Worm (Caenorhabditis elegans) whole organism, mixed stage, embryonic: ENCODE measurements around the gene Y81B9A.4.

Experiments used
- M03D4.4 ChIP-seq: sonication (generic microtip); optimal IDR thresholded peaks from 2 replicates; lab custom pipeline; 2017; ENCODE audit warnings: mild to moderate bottlenecking, missing genetic modification characterization, missing compliant biosample characterization
- bed-3 ChIP-seq: fragments of 200-800 bp; sonication (Bioruptor generic); optimal IDR thresholded peaks from 3 replicates; lab custom pipeline; 2018; ENCODE audit warnings: mild to moderate bottlenecking, missing genetic modification characterization, moderate library complexity, missing compliant biosample characterization
- blmp-1 ChIP-seq: fragments of 150-350 bp; optimal IDR thresholded peaks from 2 replicates; lab custom pipeline; 2014; ENCODE audit warnings: missing biosample characterization, missing genetic modification characterization
- ceh-39 ChIP-seq: fragments of 150-350 bp; optimal IDR thresholded peaks from 2 replicates; lab custom pipeline; 2014; ENCODE audit warnings: missing biosample characterization, missing genetic modification characterization
- ceh-83 ChIP-seq: fragments of 200-800 bp; sonication (Bioruptor generic); optimal IDR thresholded peaks from 2 replicates; lab custom pipeline; 2018; ENCODE audit warnings: mild to moderate bottlenecking, missing genetic modification characterization, missing compliant biosample characterization
- ces-1 ChIP-seq: fragments of 150-350 bp; optimal IDR thresholded peaks from 2 replicates; lab custom pipeline; 2014; ENCODE audit warnings: missing biosample characterization, missing genetic modification reagents, missing genetic modification characterization
- cnd-1 ChIP-seq: fragments of 200-800 bp; sonication (Bioruptor generic); optimal IDR thresholded peaks from 2 replicates; lab custom pipeline; 2018; ENCODE audit warnings: mild to moderate bottlenecking, missing genetic modification characterization, missing compliant biosample characterization
- drap-1 ChIP-seq: fragments of 200-800 bp; sonication (Bioruptor generic); optimal IDR thresholded peaks from 3 replicates; lab custom pipeline; 2018; ENCODE audit warnings: mild to moderate bottlenecking, missing genetic modification characterization, missing compliant biosample characterization
- elt-1 ChIP-seq: sonication (generic microtip); optimal IDR thresholded peaks from 2 replicates; lab custom pipeline; 2017; ENCODE audit warnings: missing genetic modification characterization, mild to moderate bottlenecking, missing compliant biosample characterization, antibody characterized with exemption, moderate library complexity, borderline replicate concordance; ENCODE audit not compliant: insufficient read depth
- elt-3 ChIP-seq: fragments of 150-350 bp; optimal IDR thresholded peaks from 2 replicates; lab custom pipeline; 2014; ENCODE audit warnings: missing biosample characterization, missing genetic modification characterization
- flh-1 ChIP-seq: fragments of 200-800 bp; sonication (Bioruptor generic); optimal IDR thresholded peaks from 2 replicates; lab custom pipeline; 2018; ENCODE audit warnings: mild to moderate bottlenecking, missing genetic modification characterization, moderate library complexity, missing compliant biosample characterization
- ham-2 ChIP-seq: fragments of 200-800 bp; sonication (Bioruptor generic); optimal IDR thresholded peaks from 2 replicates; lab custom pipeline; 2018; ENCODE audit warnings: mild to moderate bottlenecking, missing genetic modification characterization, missing compliant biosample characterization
- lin-13 ChIP-seq: fragments of 150-350 bp; optimal IDR thresholded peaks from 2 replicates; lab custom pipeline; 2014; ENCODE audit warnings: missing biosample characterization, missing genetic modification characterization
- lin-32 ChIP-seq: fragments of 200-800 bp; sonication (Bioruptor generic); optimal IDR thresholded peaks from 2 replicates; lab custom pipeline; 2018; ENCODE audit warnings: mild to moderate bottlenecking, missing genetic modification characterization, missing compliant biosample characterization
- lsy-2 ChIP-seq: fragments of 150-350 bp; optimal IDR thresholded peaks from 2 replicates; lab custom pipeline; 2014; ENCODE audit warnings: missing biosample characterization, missing genetic modification characterization
- mab-5 ChIP-seq: fragments of 150-350 bp; optimal IDR thresholded peaks from 2 replicates; lab custom pipeline; 2014; ENCODE audit warnings: missing biosample characterization, missing genetic modification characterization
- mep-1 ChIP-seq: fragments of 150-350 bp; optimal IDR thresholded peaks from 2 replicates; lab custom pipeline; 2017; ENCODE audit warnings: missing biosample characterization, missing genetic modification reagents, missing genetic modification characterization, inconsistent platforms
- mls-2 ChIP-seq: sonication (generic microtip); optimal IDR thresholded peaks from 2 replicates; lab custom pipeline; 2016; ENCODE audit warnings: mild to moderate bottlenecking, missing genetic modification characterization, moderate library complexity, missing compliant biosample characterization
- nhr-12 ChIP-seq: fragments of 150-350 bp; optimal IDR thresholded peaks from 2 replicates; lab custom pipeline; 2014; ENCODE audit warnings: missing biosample characterization, missing genetic modification characterization
- nhr-2 ChIP-seq: fragments of 150-350 bp; optimal IDR thresholded peaks from 2 replicates; lab custom pipeline; 2014; ENCODE audit warnings: missing biosample characterization, missing genetic modification characterization
- nhr-237 ChIP-seq: fragments of 150-350 bp; optimal IDR thresholded peaks from 2 replicates; lab custom pipeline; 2014; ENCODE audit warnings: missing biosample characterization, missing genetic modification characterization
- nhr-28 ChIP-seq: fragments of 150-350 bp; optimal IDR thresholded peaks from 2 replicates; lab custom pipeline; 2014; ENCODE audit warnings: missing biosample characterization, missing genetic modification characterization
- nhr-76 ChIP-seq: sonication (generic microtip); optimal IDR thresholded peaks from 2 replicates; lab custom pipeline; 2017; ENCODE audit warnings: missing biosample characterization, missing genetic modification characterization
- pha-4 ChIP-seq: fragments of 150-350 bp; optimal IDR thresholded peaks from 2 replicates; lab custom pipeline; 2018; ENCODE audit warnings: missing biosample characterization, missing genetic modification reagents, missing genetic modification characterization
- sem-2 ChIP-seq: fragments of 200-800 bp; sonication (Bioruptor generic); optimal IDR thresholded peaks from 2 replicates; lab custom pipeline; 2018; ENCODE audit warnings: mild to moderate bottlenecking, missing genetic modification characterization, missing compliant biosample characterization
- snpc-4 ChIP-seq: fragments of 150-350 bp; optimal IDR thresholded peaks from 2 replicates; lab custom pipeline; 2014; ENCODE audit warnings: missing biosample characterization, missing genetic modification characterization
- sptf-1 ChIP-seq: sonication (generic microtip); optimal IDR thresholded peaks from 2 replicates; lab custom pipeline; 2017; ENCODE audit warnings: mild to moderate bottlenecking, missing genetic modification characterization, moderate library complexity, missing compliant biosample characterization
- unc-120 ChIP-seq: sonication (generic microtip); optimal IDR thresholded peaks from 2 replicates; lab custom pipeline; 2017; ENCODE audit warnings: missing genetic modification characterization, missing compliant biosample characterization; ENCODE audit not compliant: poor library complexity, severe bottlenecking
- unc-39 ChIP-seq: fragments of 150-350 bp; optimal IDR thresholded peaks from 2 replicates; lab custom pipeline; 2014; ENCODE audit warnings: missing biosample characterization, missing genetic modification characterization
- unc-62 ChIP-seq: fragments of 150-350 bp; optimal IDR thresholded peaks from 2 replicates; lab custom pipeline; 2014; ENCODE audit warnings: missing biosample characterization, missing genetic modification reagents, missing genetic modification characterization
- zip-8 ChIP-seq: fragments of 150-350 bp; optimal IDR thresholded peaks from 2 replicates; lab custom pipeline; 2014; ENCODE audit warnings: missing biosample characterization, missing genetic modification characterization
- ztf-11 ChIP-seq: fragments of 150-350 bp; optimal IDR thresholded peaks from 2 replicates; lab custom pipeline; 2014; ENCODE audit warnings: missing biosample characterization, missing genetic modification characterization

Y81B9A.4 gene

ce11 chrX:9213873-9214341, 33.2 kb upstream of the Y81B9A.4 start, which contains the start of gene C35B8.3:
Gene C35B8.3, plus strand, starts transcription at chrX:9213923.
- no peak for TF ChIP-seq zip-8 (tag; lab: Kevin White, UChicago)
- no peak for TF ChIP-seq mab-5
- no peak for TF ChIP-seq ces-1 (GFP tag; lab: Kevin White, UChicago)
- TF ChIP-seq nhr-237 (tag; lab: Kevin White, UChicago) = no peak
- TF ChIP-seq sptf-1 = no peak
- TF ChIP-seq mep-1 = no peak
- no peak for TF ChIP-seq lin-13 (tag; lab: Kevin White, UChicago)
- no peak for TF ChIP-seq elt-1
- no peak for TF ChIP-seq cnd-1 (tag; lab: Kevin White, UChicago)
- TF ChIP-seq, all 35 proteins: peak for 0

DNA sequence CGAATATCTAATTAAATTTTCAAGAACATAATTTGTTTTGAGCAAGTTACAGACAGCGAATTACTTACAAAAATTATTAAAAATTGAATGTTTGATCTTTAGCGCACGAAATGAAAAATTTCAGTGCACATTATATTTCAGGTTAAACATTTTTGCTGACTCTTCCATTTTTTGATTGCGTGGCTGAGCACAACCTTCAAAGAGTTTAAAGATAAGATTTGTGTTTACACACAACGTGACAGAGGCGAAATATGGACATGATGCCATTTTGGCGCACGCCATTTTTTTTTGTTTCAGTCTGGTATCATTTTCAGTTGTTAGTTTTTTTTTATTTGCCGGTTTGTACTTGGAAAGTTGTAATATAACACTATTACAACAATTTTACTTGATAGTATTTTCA, 32.0 kb upstream of the Y81B9A.4 start:
- TF ChIP-seq elt-3 (tag; lab: Kevin White, UChicago) = no peak
- TF ChIP-seq mab-5 = no peak
- TF ChIP-seq nhr-76 (tag; lab: Kevin White, UChicago) = no peak
- TF ChIP-seq mep-1 = no peak

DNA sequence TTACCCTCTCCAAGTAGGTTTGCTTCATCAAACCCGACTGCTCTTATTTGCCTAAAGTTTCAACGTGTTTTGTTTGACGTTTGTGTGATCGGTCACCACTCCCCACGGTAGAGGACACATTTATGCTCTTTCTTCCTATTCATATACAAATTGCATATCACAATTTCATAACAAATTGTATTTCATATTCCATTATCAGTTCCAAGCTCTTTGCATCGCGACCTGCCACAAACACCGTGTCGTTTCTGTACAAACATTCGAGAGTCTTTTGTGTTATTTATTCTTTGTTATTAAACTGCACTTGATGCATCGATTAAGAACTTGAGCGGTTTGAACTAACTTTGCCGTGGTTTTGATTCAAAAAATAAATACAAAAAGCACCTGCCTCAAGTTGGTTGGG, 29.4 kb upstream of the Y81B9A.4 start:
- TF ChIP-seq nhr-76 (tag; lab: Kevin White, UChicago) (no peak), lsy-2 (no peak), mab-5 (no peak), ztf-11 (no peak), snpc-4 (tag; lab: Kevin White, UChicago) (no peak), ceh-39 (tag; lab: Kevin White, UChicago) (no peak), ceh-83 (GFP tag; lab: Kevin White, UChicago) (no peak), bed-3 (GFP tag; lab: Kevin White, UChicago) (no peak), lin-32 (no peak), elt-3 (tag; lab: Kevin White, UChicago) (no peak)

DNA sequence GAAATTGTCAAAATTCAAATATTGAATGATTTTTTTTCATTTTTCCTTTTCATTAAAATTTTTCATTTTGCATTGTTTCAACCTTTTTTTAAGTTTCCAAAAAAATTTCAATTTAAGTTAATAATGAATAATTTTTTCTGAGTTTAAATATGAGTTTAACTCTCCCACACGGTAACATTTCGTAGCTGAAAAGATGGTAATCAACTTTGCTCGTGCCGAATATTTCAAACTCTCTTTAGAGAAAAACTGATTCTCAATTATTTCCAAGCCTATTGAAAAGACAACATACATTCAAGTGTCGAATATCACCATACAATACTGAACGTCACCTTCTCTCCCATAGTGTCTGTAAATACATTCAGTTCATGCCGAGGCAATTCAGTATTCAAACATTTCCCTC, 28.2 kb upstream of the Y81B9A.4 start:
- TF ChIP-seq cnd-1 (tag; lab: Kevin White, UChicago) = no peak
- TF ChIP-seq unc-39 (tag; lab: Kevin White, UChicago) = no peak
- TF ChIP-seq sptf-1 = no peak
- TF ChIP-seq M03D4.4 = no peak

ce11 chrX:9208492-9208891, 27.8 kb upstream of the Y81B9A.4 start:
- no peak for TF ChIP-seq nhr-12 (tag; lab: Kevin White, UChicago)
- no peak for TF ChIP-seq nhr-76 (tag; lab: Kevin White, UChicago)
- no peak for TF ChIP-seq ztf-11
- TF ChIP-seq mep-1 = no peak
- TF ChIP-seq ces-1 (GFP tag; lab: Kevin White, UChicago) = no peak
- TF ChIP-seq nhr-237 (tag; lab: Kevin White, UChicago) = no peak
- TF ChIP-seq lin-13 (tag; lab: Kevin White, UChicago) = no peak
- no peak for TF ChIP-seq lin-32
- TF ChIP-seq ceh-83 (GFP tag; lab: Kevin White, UChicago) = no peak
- no peak for TF ChIP-seq ceh-39 (tag; lab: Kevin White, UChicago)
- no peak for TF ChIP-seq sem-2 (GFP tag; lab: Kevin White, UChicago)
- no peak for TF ChIP-seq ham-2
- TF ChIP-seq unc-39 (tag; lab: Kevin White, UChicago) = no peak
- TF ChIP-seq flh-1 (GFP tag; lab: Kevin White, UChicago) = no peak
- no peak for TF ChIP-seq mab-5
- no peak for TF ChIP-seq nhr-2 (tag; lab: Kevin White, UChicago)
- no peak for TF ChIP-seq mls-2 (tag; lab: Kevin White, UChicago)

DNA sequence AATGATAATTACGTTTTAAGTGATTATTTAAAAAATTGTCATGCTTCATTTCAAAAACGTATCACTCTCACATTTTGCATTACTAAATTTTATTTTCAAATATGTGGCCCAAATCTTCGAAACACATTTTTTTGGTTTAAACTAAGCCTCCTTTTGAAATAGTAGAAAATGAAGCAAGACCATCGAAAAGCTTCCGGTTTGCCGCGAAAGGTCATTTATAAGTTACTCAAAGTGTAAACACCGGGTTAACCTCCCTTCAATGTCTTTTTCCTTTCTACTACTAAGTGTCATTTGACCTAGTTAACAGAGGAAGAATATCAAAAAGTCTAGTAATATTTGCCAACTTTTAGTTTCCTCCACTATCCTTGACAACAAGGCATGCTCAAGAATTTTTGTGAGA, 26.0 kb upstream of the Y81B9A.4 start:
- TF ChIP-seq drap-1 (GFP tag; lab: Kevin White, UChicago) = no peak
- no peak for TF ChIP-seq cnd-1 (tag; lab: Kevin White, UChicago)
- TF ChIP-seq elt-1 = no peak
- no peak for TF ChIP-seq ham-2
- TF ChIP-seq blmp-1 (tag; lab: Kevin White, UChicago) = no peak
- TF ChIP-seq mep-1 = no peak

DNA sequence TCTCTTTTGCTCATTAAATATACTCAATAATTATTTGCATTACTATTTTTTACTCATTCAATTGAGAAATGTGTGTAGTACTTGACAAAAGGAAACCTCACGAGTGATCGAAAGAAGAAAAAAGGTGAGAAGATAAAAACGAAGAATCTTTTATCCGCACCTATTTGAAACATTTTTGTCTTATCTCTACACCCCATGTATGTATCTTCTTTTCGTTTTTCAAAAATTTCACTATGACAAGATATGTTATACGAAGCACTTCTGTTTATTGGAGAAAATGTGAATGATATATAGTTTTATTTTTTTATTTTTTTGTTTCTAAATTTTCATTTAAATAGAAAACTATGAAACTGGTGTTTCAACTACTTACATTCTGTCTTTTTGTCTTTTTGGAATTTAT, 24.3 kb upstream of the Y81B9A.4 start:
- TF ChIP-seq pha-4 (tag; lab: Kevin White, UChicago) (no peak), ham-2 (no peak), snpc-4 (tag; lab: Kevin White, UChicago) (no peak), M03D4.4 (no peak), sptf-1 (no peak), mab-5 (no peak), lin-32 (no peak), unc-62 (GFP tag; lab: Kevin White, UChicago) (no peak), ceh-83 (GFP tag; lab: Kevin White, UChicago) (no peak), ceh-39 (tag; lab: Kevin White, UChicago) (no peak), ztf-11 (no peak), nhr-237 (tag; lab: Kevin White, UChicago) (no peak), elt-1 (no peak), zip-8 (tag; lab: Kevin White, UChicago) (no peak), unc-120 (tag; lab: Kevin White, UChicago) (no peak), nhr-2 (tag; lab: Kevin White, UChicago) (no peak), nhr-12 (tag; lab: Kevin White, UChicago) (no peak), nhr-28 (tag; lab: Kevin White, UChicago) (no peak)
